Fruit fly (Drosophila melanogaster) whole organism, wandering third instar larva: ENCODE data around the gene Ir75c.

Source experiments
- Abd-B ChIP-seq: fragments of >200 bp; optimal IDR thresholded peaks from 2 replicates; lab custom pipeline; 2017; ENCODE audit warnings: missing biosample characterization, missing genetic modification characterization
- Hr78 ChIP-seq: fragments of >200 bp; optimal IDR thresholded peaks from 2 replicates; lab custom pipeline; 2017; ENCODE audit warnings: missing biosample characterization, missing genetic modification characterization
- Mio ChIP-seq: sonication (Bioruptor generic); optimal IDR thresholded peaks from 2 replicates; lab custom pipeline; 2016; ENCODE audit warnings: missing biosample characterization, missing genetic modification characterization
- Myc ChIP-seq: fragments of >200 bp; optimal IDR thresholded peaks from 2 replicates; lab custom pipeline; 2017
- dmrt93B ChIP-seq: fragments of 200-800 bp; sonication (Bioruptor generic); optimal IDR thresholded peaks from 2 replicates; lab custom pipeline; 2018; ENCODE audit warnings: missing biosample characterization, mild to moderate bottlenecking, missing genetic modification characterization
- psq ChIP-seq: fragments of 200-800 bp; sonication (Bioruptor generic); optimal IDR thresholded peaks from 3 replicates; lab custom pipeline; 2017; ENCODE audit warnings: missing biosample characterization, mild to moderate bottlenecking, missing genetic modification characterization, moderate library complexity
- sage ChIP-seq: fragments of 200-800 bp; sonication (Bioruptor generic); optimal IDR thresholded peaks from 2 replicates; lab custom pipeline; 2016; ENCODE audit warnings: missing biosample characterization, mild to moderate bottlenecking, missing genetic modification characterization
- sv ChIP-seq: fragments of 200-800 bp; sonication (Bioruptor generic); optimal IDR thresholded peaks from 3 replicates; lab custom pipeline; 2016; ENCODE audit warnings: missing biosample characterization, missing genetic modification characterization
- woc ChIP-seq: sonication (Bioruptor generic); optimal IDR thresholded peaks from 2 replicates; lab custom pipeline; 2016; ENCODE audit warnings: missing biosample characterization, mild to moderate bottlenecking, missing genetic modification characterization

DNA sequence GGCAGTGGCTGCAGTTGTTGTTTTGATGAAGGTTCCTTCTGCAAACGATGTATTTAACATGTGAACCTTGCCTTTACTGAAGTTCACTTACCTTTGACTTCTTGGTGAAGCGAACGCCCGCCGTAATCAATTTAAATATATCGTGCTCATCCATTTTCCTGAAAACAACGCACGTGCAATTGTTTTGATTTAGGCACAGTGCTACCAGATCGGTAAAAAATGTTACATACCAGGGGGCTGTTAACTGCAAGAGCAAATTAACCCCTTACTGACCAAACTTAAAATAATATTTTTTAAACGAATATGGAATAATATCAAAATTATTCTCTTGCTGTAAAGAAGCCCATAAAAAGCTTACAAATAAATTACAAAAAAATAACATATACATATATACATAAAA lies 18.1 kb downstream of the Ir75c start, which contains the start of gene ais:
- TF ChIP-seq Hr78 (GFP tag; lab: Kevin White, UChicago), result no peak
- TF ChIP-seq psq (GFP tag; lab: Kevin White, UChicago), result peak; percentile 3
- no peak for TF ChIP-seq Abd-B (GFP tag; lab: Kevin White, UChicago)
- TF ChIP-seq sv (GFP tag; lab: Kevin White, UChicago), result no peak
- TF ChIP-seq dmrt93B, result no peak
- TF ChIP-seq sage (GFP tag; lab: Kevin White, UChicago), result no peak
- peak; percentile 61 for TF ChIP-seq Myc (lab: Kevin White, UChicago)
- TF ChIP-seq Mio (GFP tag; lab: Kevin White, UChicago), result no peak
- no peak for TF ChIP-seq woc (GFP tag; lab: Kevin White, UChicago)
